Fruit fly (Drosophila melanogaster): ENCODE data around the gene CG14441.

The CG14441 gene

dm6 chrX:6741184-6741586 lies 41.9 kb downstream of the CG14441 start (continued):
- TF ChIP-seq inv (GFP tag; IDR thresholded peaks at IDR 0.05; ENCODE audit: partially characterized antibody) (peak; percentile 62; the same call in 1 of the 2 replicates), btn (GFP tag; optimal IDR thresholded peaks at IDR 0.05) (no peak), sc (optimal IDR thresholded peaks at IDR 0.05) (no peak), sc (GFP tag; optimal IDR thresholded peaks at IDR 0.05) (no peak), vnd (GFP tag; IDR thresholded peaks at IDR 0.05; ENCODE audit: partially characterized antibody) (peak; percentile 61), pita (GFP tag; optimal IDR thresholded peaks at IDR 0.05) (peak; percentile 86), CG4328 (GFP tag; optimal IDR thresholded peaks at IDR 0.05) (peak; percentile 30), CG12236 (GFP tag; optimal IDR thresholded peaks at IDR 0.05) (no peak), al (GFP tag; IDR thresholded peaks at IDR 0.05) (peak; percentile 13; the same call in 1 of the 2 replicates), eve (GFP tag; optimal IDR thresholded peaks at IDR 0.05) (no peak), hth (optimal IDR thresholded peaks at IDR 0.05) (no peak), CG15696 (tag; optimal IDR thresholded peaks at IDR 0.05) (no peak), mirr (GFP tag; optimal IDR thresholded peaks at IDR 0.05) (no peak), gro (GFP tag; optimal IDR thresholded peaks at IDR 0.05) (peak; percentile 56), CG3838 (GFP tag; optimal IDR thresholded peaks at IDR 0.05) (no peak), CG9727 (GFP tag; optimal IDR thresholded peaks at IDR 0.05) (peak; percentile 13), CG11560 (tag; IDR thresholded peaks at IDR 0.05) (peak; percentile 54; the same call in 2 of the 3 replicates), dysf (GFP tag; IDR thresholded peaks at IDR 0.05) (peak; percentile 67), CG2129 (GFP tag; IDR thresholded peaks at IDR 0.05; ENCODE audit: partially characterized antibody) (0 out of 2 replicates have a peak, but pooled peaks have one; percentile 14), ranshi (GFP tag; IDR thresholded peaks at IDR 0.05) (peak; percentile 55), ind (GFP tag; optimal IDR thresholded peaks at IDR 0.05) (peak; percentile 25), fd3F (GFP tag; optimal IDR thresholded peaks at IDR 0.05) (peak; percentile 4), CG6854 (GFP tag; optimal IDR thresholded peaks at IDR 0.05) (no peak), CG2202 (tag; optimal IDR thresholded peaks at IDR 0.05) (no peak), CG2712 (tag; optimal IDR thresholded peaks at IDR 0.05) (peak; percentile 56), CG11456 (GFP tag; IDR thresholded peaks at IDR 0.05) (peak; percentile 50; the same call in 1 of the 3 replicates), crol (GFP tag; IDR thresholded peaks at IDR 0.05) (no peak), CG7357 (GFP tag; IDR thresholded peaks at IDR 0.05) (0 out of 3 replicates have a peak, but pooled peaks have one; percentile 15), HHEX (GFP tag; optimal IDR thresholded peaks at IDR 0.05) (peak; percentile 39), Ptx1 (GFP tag; IDR thresholded peaks at IDR 0.05) (peak; percentile 50), jigr1 (GFP tag; IDR thresholded peaks at IDR 0.05) (no peak), slbo (GFP tag; IDR thresholded peaks at IDR 0.05) (peak; percentile 74), YL-1 (GFP tag; optimal IDR thresholded peaks at IDR 0.05) (peak; percentile 50), CG33213 (GFP tag; optimal IDR thresholded peaks at IDR 0.05) (peak; percentile 70), shn (GFP tag; optimal IDR thresholded peaks at IDR 0.05) (no peak), ERR (GFP tag; optimal IDR thresholded peaks at IDR 0.05) (no peak), CG5953 (GFP tag; IDR thresholded peaks at IDR 0.05) (no peak), chinmo (GFP tag; IDR thresholded peaks at IDR 0.05; ENCODE audit: partially characterized antibody) (peak; percentile 74; the same call in 1 of the 4 replicates), chn (GFP tag; optimal IDR thresholded peaks at IDR 0.05) (peak; percentile 46), CG2875 (GFP tag; optimal IDR thresholded peaks at IDR 0.05) (no peak), HLH3B (GFP tag; IDR thresholded peaks at IDR 0.05) (peak; percentile 53), Aef1 (GFP tag; IDR thresholded peaks at IDR 0.05) (peak; percentile 18; the same call in 1 of the 3 replicates), CG6272 (GFP tag; IDR thresholded peaks at IDR 0.05) (peak; percentile 26; the same call in 1 of the 2 replicates), CoRest (tag; optimal IDR thresholded peaks at IDR 0.05) (peak; percentile 61), Mes4 (GFP tag; optimal IDR thresholded peaks at IDR 0.05) (no peak), CG10366 (GFP tag; IDR thresholded peaks at IDR 0.05) (peak; percentile 19; the same call in 1 of the 2 replicates), CG4854 (GFP tag; optimal IDR thresholded peaks at IDR 0.05) (no peak), Hr3 (GFP tag; optimal IDR thresholded peaks at IDR 0.05) (peak; percentile 15), MESR4 (GFP tag; optimal IDR thresholded peaks at IDR 0.05) (peak; percentile 4), tap (tag; optimal IDR thresholded peaks at IDR 0.05) (no peak), Hmx (GFP tag; optimal IDR thresholded peaks at IDR 0.05) (no peak), twi (tag; optimal IDR thresholded peaks at IDR 0.05) (no peak)

Data from whole organism, embryonic.